Worm (Caenorhabditis elegans) whole organism, L4 larva: ENCODE data around the gene mtx-2.

ENCODE experiments used
- R02D3.7 ChIP-seq: fragments of 150-350 bp; sonication (generic microtip); optimal IDR thresholded peaks from 3 replicates; lab custom pipeline; 2014; ENCODE audit warnings: missing biosample characterization, missing genetic modification characterization
- ZK546.5 ChIP-seq, 2 experiments: sonication (generic microtip); optimal IDR thresholded peaks; 2 replicates each; lab custom pipeline; 2017; ENCODE audit warnings: missing biosample characterization in 2 of 2, missing genetic modification characterization in 2 of 2
- ama-1 ChIP-seq: fragments of 150-350 bp; optimal IDR thresholded peaks from 2 replicates; lab custom pipeline; 2014; ENCODE audit warnings: inconsistent platforms, mixed read lengths
- ceh-82 ChIP-seq: sonication (generic microtip); optimal IDR thresholded peaks from 2 replicates; lab custom pipeline; 2017; ENCODE audit warnings: missing biosample characterization, missing genetic modification characterization
- duxl-1 ChIP-seq: sonication (generic microtip); optimal IDR thresholded peaks from 2 replicates; lab custom pipeline; 2016; ENCODE audit warnings: mild to moderate bottlenecking, missing genetic modification characterization, moderate library complexity, missing compliant biosample characterization; ENCODE audit not compliant: poor library complexity
- fkh-10 ChIP-seq: fragments of 150-350 bp; optimal IDR thresholded peaks from 2 replicates; lab custom pipeline; 2014; ENCODE audit warnings: missing biosample characterization, missing genetic modification reagents, missing genetic modification characterization
- jun-1 ChIP-seq: fragments of 150-350 bp; optimal IDR thresholded peaks from 2 replicates; lab custom pipeline; 2014; ENCODE audit warnings: missing biosample characterization, missing genetic modification reagents, missing genetic modification characterization
- lsy-2 ChIP-seq, 2 experiments: fragments of 150-350 bp in 1 of 2; sonication (generic microtip) in 1 of 2; optimal IDR thresholded peaks; 2 replicates each; lab custom pipeline; 2014 to 2017; ENCODE audit warnings: missing biosample characterization in 2 of 2, missing genetic modification characterization in 2 of 2
- nhr-28 ChIP-seq: fragments of 150-350 bp; optimal IDR thresholded peaks from 2 replicates; lab custom pipeline; 2014; ENCODE audit warnings: missing biosample characterization, missing genetic modification characterization
- tra-1 ChIP-seq: fragments of 200-800 bp; sonication (Bioruptor generic); IDR thresholded peaks from 2 replicates; pipeline ENCODE4 v1.3.6; 2022; ENCODE audit warnings: missing genetic modification reagents, missing genetic modification characterization, missing compliant biosample characterization
- ztf-11 ChIP-seq: fragments of 150-350 bp; optimal IDR thresholded peaks from 2 replicates; lab custom pipeline; 2014; ENCODE audit warnings: missing biosample characterization, missing genetic modification characterization

- TF ChIP-seq fkh-10 (GFP tag; lab: Kevin White, UChicago) (no peak), ztf-11 (tag; lab: Kevin White, UChicago) (no peak), jun-1 (tag; lab: Kevin White, UChicago) (no peak), nhr-28 (no peak), ama-1 (lab: Kevin White, UChicago) (no peak), tra-1 (GFP tag; lab: Robert Waterston, UW) (no peak), R02D3.7 (tag; lab: Kevin White, UChicago) (no peak), lsy-2 (tag; optimal IDR thresholded peaks at IDR 0.05; lab: Kevin White, UChicago) (no peak), duxl-1 (no peak), ZK546.5 (tag; optimal IDR thresholded peaks at IDR 0.05; lab: Kevin White, UChicago) (no peak), ceh-82 (tag; lab: Kevin White, UChicago) (no peak)
Observed at ce11 chrIII:7809033-7809432, 45.6 kb upstream of the mtx-2 start.
